Worm (Caenorhabditis elegans) whole organism, L2 larva: Measurements from ENCODE around the gene exh-1.

Source experiments
- Y55F3AM.14 ChIP-seq: fragments of 200-800 bp; sonication (Bioruptor generic); optimal IDR thresholded peaks from 2 replicates; lab custom pipeline; 2018; ENCODE audit warnings: mild to moderate bottlenecking, missing genetic modification characterization, missing compliant biosample characterization
- lin-11 ChIP-seq: fragments of 150-350 bp; sonication (generic microtip); optimal IDR thresholded peaks from 2 replicates; lab custom pipeline; 2014; ENCODE audit warnings: missing biosample characterization, missing genetic modification characterization, inconsistent platforms, mixed read lengths
- lin-39 ChIP-seq: fragments of 150-350 bp; optimal IDR thresholded peaks from 2 replicates; lab custom pipeline; 2014; ENCODE audit warnings: missing biosample characterization, missing genetic modification reagents, missing genetic modification characterization
- nhr-6 ChIP-seq: fragments of 150-350 bp; optimal IDR thresholded peaks from 2 replicates; lab custom pipeline; 2014; ENCODE audit warnings: missing biosample characterization, missing genetic modification characterization
- peb-1 ChIP-seq: fragments of 150-350 bp; optimal IDR thresholded peaks from 2 replicates; lab custom pipeline; 2014; ENCODE audit warnings: missing biosample characterization, missing genetic modification characterization
- ztf-11 ChIP-seq: sonication (generic microtip); optimal IDR thresholded peaks from 2 replicates; lab custom pipeline; 2017; ENCODE audit warnings: missing biosample characterization, missing genetic modification characterization
- ztf-4 ChIP-seq: fragments of 150-350 bp; optimal IDR thresholded peaks from 2 replicates; lab custom pipeline; 2014; ENCODE audit warnings: missing biosample characterization, missing genetic modification characterization

DNA sequence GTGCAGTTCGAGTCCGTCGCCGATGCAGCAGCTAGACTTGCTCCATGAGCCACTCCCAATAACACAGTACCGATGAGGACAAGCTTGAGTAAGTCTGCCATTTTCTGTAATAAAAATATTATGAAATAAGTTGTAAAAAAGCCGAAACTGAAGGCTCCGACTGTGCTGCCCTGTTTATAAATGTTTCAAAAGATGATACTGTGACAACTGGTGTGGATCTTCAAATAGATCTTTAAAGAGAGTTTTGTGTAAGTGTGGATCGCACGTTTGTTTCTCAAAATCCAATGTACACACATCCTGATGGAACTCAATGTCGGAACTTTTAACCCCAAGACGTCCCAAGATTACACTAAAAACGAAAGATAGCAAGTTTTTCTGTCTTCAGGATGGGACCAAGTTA, 11.8 kb downstream of the exh-1 start, which contains the start of gene C36C5.15:
- TF ChIP-seq Y55F3AM.14 (GFP tag; lab: Kevin White, UChicago) (no peak), lin-39 (tag; lab: Kevin White, UChicago) (no peak), peb-1 (tag; lab: Kevin White, UChicago) (no peak), lin-11 (tag; lab: Kevin White, UChicago) (no peak), nhr-6 (no peak), ztf-11 (no peak), ztf-4 (tag; lab: Kevin White, UChicago) (no peak)
